Fruit fly (Drosophila melanogaster) whole organism, embryonic: ENCODE data around the gene Rnp4F.
A peak's percentile ranks its signal among the peaks of the same experiment; 100 is the strongest.

ENCODE experiments used
- Ada2b ChIP-seq: fragments of 200-800 bp; sonication (Bioruptor generic); IDR thresholded peaks from 2 replicates; pipeline ENCODE4 v1.3.6; 2022; ENCODE audit warnings: missing biosample characterization, missing genetic modification characterization
- Asciz ChIP-seq: fragments of 200-800 bp; sonication (Bioruptor generic); optimal IDR thresholded peaks from 2 replicates; lab custom pipeline; 2017; ENCODE audit warnings: missing biosample characterization, mild to moderate bottlenecking, missing genetic modification characterization, missing genetic modification reagents
- B-H1 ChIP-seq: fragments of 200-800 bp; sonication (Bioruptor generic); IDR thresholded peaks from 3 replicates; pipeline ENCODE4 v1.3.6; 2022; ENCODE audit warnings: missing biosample characterization, missing genetic modification characterization
- Bteb2 ChIP-seq: fragments of 200-800 bp; sonication (Bioruptor generic); optimal IDR thresholded peaks from 2 replicates; lab custom pipeline; 2016; ENCODE audit warnings: missing biosample characterization, missing genetic modification characterization
- CG10267 ChIP-seq: fragments of 200-800 bp; sonication (Bioruptor generic); optimal IDR thresholded peaks from 2 replicates; lab custom pipeline; 2018; ENCODE audit warnings: missing biosample characterization, mild to moderate bottlenecking, missing genetic modification characterization, moderate library complexity
- CG11093 ChIP-seq: fragments of 200-800 bp; sonication (Bioruptor generic); IDR thresholded peaks from 3 replicates; pipeline ENCODE4 v1.3.6; 2022; ENCODE audit warnings: missing biosample characterization, missing genetic modification characterization
- CG12769 ChIP-seq: fragments of 200-800 bp; sonication (Bioruptor generic); optimal IDR thresholded peaks from 2 replicates; lab custom pipeline; 2019; ENCODE audit warnings: missing biosample characterization, mild to moderate bottlenecking, missing genetic modification characterization, moderate library complexity
- CG13287 ChIP-seq: fragments of 200-800 bp; sonication (Bioruptor generic); IDR thresholded peaks from 2 replicates; pipeline ENCODE4 v1.3.6; 2022; ENCODE audit warnings: missing biosample characterization, missing genetic modification characterization; ENCODE audit not compliant: partially characterized antibody
- CG13894 ChIP-seq: fragments of 200-800 bp; sonication (Bioruptor generic); optimal IDR thresholded peaks from 3 replicates; lab custom pipeline; 2018; ENCODE audit warnings: missing biosample characterization, mild to moderate bottlenecking, missing genetic modification characterization, moderate library complexity
- CG15601 ChIP-seq: fragments of 200-800 bp; sonication (Bioruptor generic); optimal IDR thresholded peaks from 3 replicates; lab custom pipeline; 2019; ENCODE audit warnings: missing biosample characterization, mild to moderate bottlenecking, missing genetic modification characterization, moderate library complexity
- CG17385 ChIP-seq: fragments of 200-800 bp; sonication (Bioruptor generic); optimal IDR thresholded peaks from 3 replicates; lab custom pipeline; 2018; ENCODE audit warnings: missing biosample characterization, mild to moderate bottlenecking, missing genetic modification characterization
- CG17829 ChIP-seq: fragments of 200-800 bp; optimal IDR thresholded peaks from 2 replicates; lab custom pipeline; 2019; ENCODE audit warnings: missing biosample characterization, mild to moderate bottlenecking, missing genetic modification characterization, moderate library complexity
- CG18011 ChIP-seq: fragments of 200-800 bp; sonication (Bioruptor generic); optimal IDR thresholded peaks from 2 replicates; lab custom pipeline; 2017; ENCODE audit warnings: missing biosample characterization, missing genetic modification characterization, mild to moderate bottlenecking, moderate library complexity, missing genotype
- CG18599 ChIP-seq: fragments of 200-800 bp; sonication (Bioruptor generic); optimal IDR thresholded peaks from 3 replicates; lab custom pipeline; 2017; ENCODE audit warnings: missing biosample characterization, missing genetic modification characterization, mild to moderate bottlenecking, moderate library complexity, missing genetic modification reagents
- CG18764 ChIP-seq: fragments of 200-800 bp; sonication (Bioruptor generic); optimal IDR thresholded peaks from 3 replicates; lab custom pipeline; 2016; ENCODE audit warnings: missing biosample characterization, missing genetic modification characterization
- CG2129 ChIP-seq: fragments of 200-800 bp; sonication (Bioruptor generic); IDR thresholded peaks from 2 replicates; pipeline ENCODE4 v1.3.6; 2022; ENCODE audit warnings: missing biosample characterization, missing genetic modification characterization; ENCODE audit not compliant: partially characterized antibody
- CG2202 ChIP-seq: fragments of 200-800 bp; sonication (Bioruptor generic); optimal IDR thresholded peaks from 2 replicates; lab custom pipeline; 2018; ENCODE audit warnings: missing biosample characterization, mild to moderate bottlenecking, missing genetic modification characterization
- CG30403 ChIP-seq: fragments of 200-800 bp; sonication (Bioruptor generic); optimal IDR thresholded peaks from 3 replicates; lab custom pipeline; 2016; ENCODE audit warnings: missing biosample characterization, missing genetic modification characterization
- CG32532 ChIP-seq: fragments of 200-800 bp; sonication (Bioruptor generic); IDR thresholded peaks from 2 replicates; pipeline ENCODE4 v1.3.6; 2022; ENCODE audit warnings: missing biosample characterization, missing genetic modification characterization
- CG4404 ChIP-seq: fragments of 200-800 bp; sonication (Bioruptor generic); IDR thresholded peaks from 2 replicates; pipeline ENCODE4 v1.3.6; 2022; ENCODE audit warnings: missing biosample characterization, missing genetic modification characterization
- CG4820 ChIP-seq: fragments of 200-800 bp; sonication (Bioruptor generic); optimal IDR thresholded peaks from 3 replicates; lab custom pipeline; 2016; ENCODE audit warnings: missing biosample characterization, missing genetic modification characterization
- CG5953 ChIP-seq: fragments of 200-800 bp; sonication (Bioruptor generic); IDR thresholded peaks from 2 replicates; pipeline ENCODE4 v1.3.6; 2022; ENCODE audit warnings: missing biosample characterization, missing genetic modification characterization
- CG9215 ChIP-seq: fragments of 200-800 bp; sonication (Bioruptor generic); IDR thresholded peaks from 2 replicates; pipeline ENCODE4 v1.3.6; 2022; ENCODE audit warnings: missing biosample characterization, missing genetic modification characterization
- Eip74EF ChIP-seq, 2 experiments: fragments of 200-800 bp in 1 of 2; fragments of >200 bp in 1 of 2; sonication (Bioruptor generic) in 1 of 2; optimal IDR thresholded peaks; 2 replicates each; lab custom pipeline; 2017 to 2019; ENCODE audit warnings: missing biosample characterization in 2 of 2, missing genetic modification characterization in 2 of 2, mild to moderate bottlenecking in 1 of 2, moderate library complexity in 1 of 2
- Ets97D ChIP-seq: fragments of 200-800 bp; sonication (Bioruptor generic); optimal IDR thresholded peaks from 3 replicates; lab custom pipeline; 2016; ENCODE audit warnings: missing biosample characterization, missing genetic modification characterization
- Hmx ChIP-seq: fragments of 200-800 bp; sonication (Bioruptor generic); optimal IDR thresholded peaks from 2 replicates; lab custom pipeline; 2016; ENCODE audit warnings: missing biosample characterization, missing genetic modification characterization
- Lpt ChIP-seq: fragments of >200 bp; optimal IDR thresholded peaks from 2 replicates; lab custom pipeline; 2018; ENCODE audit warnings: missing biosample characterization, missing genetic modification characterization
- Max ChIP-seq: fragments of 200-800 bp; sonication (Bioruptor generic); optimal IDR thresholded peaks from 2 replicates; lab custom pipeline; 2016; ENCODE audit warnings: missing biosample characterization, mild to moderate bottlenecking, missing genetic modification characterization
- Mrtf ChIP-seq: fragments of 200-800 bp; sonication (Bioruptor generic); IDR thresholded peaks from 3 replicates; pipeline ENCODE4 v1.3.6; 2022; ENCODE audit warnings: missing biosample characterization, missing genetic modification characterization
- Sry-β ChIP-seq: fragments of 200-800 bp; sonication (Bioruptor generic); optimal IDR thresholded peaks from 2 replicates; lab custom pipeline; 2018; ENCODE audit warnings: missing biosample characterization, mild to moderate bottlenecking, missing genetic modification characterization, moderate library complexity
- Trl ChIP-seq, 3 experiments: fragments of >200 bp in 2 of 3; fragments of 200-800 bp in 1 of 3; sonication (Bioruptor generic) in 1 of 3; optimal IDR thresholded peaks; 2 replicates in 1 of 3; 3 replicates in 2 of 3; lab custom pipeline; 2016 to 2017; ENCODE audit warnings: missing biosample characterization in 1 of 3, missing genetic modification characterization in 1 of 3
- ab ChIP-seq: fragments of 200-800 bp; sonication (Bioruptor generic); optimal IDR thresholded peaks from 2 replicates; lab custom pipeline; 2016; ENCODE audit warnings: missing biosample characterization, missing genetic modification characterization
- cad ChIP-seq: fragments of >200 bp; optimal IDR thresholded peaks from 2 replicates; lab custom pipeline; 2017; ENCODE audit warnings: missing biosample characterization, missing genetic modification characterization
- corto ChIP-seq: fragments of 200-800 bp; sonication (Bioruptor generic); optimal IDR thresholded peaks from 2 replicates; lab custom pipeline; 2016; ENCODE audit warnings: missing biosample characterization, mild to moderate bottlenecking, missing genetic modification characterization, moderate library complexity
- dimm ChIP-seq: fragments of 200-800 bp; sonication (Bioruptor generic); IDR thresholded peaks from 2 replicates; pipeline ENCODE4 v1.3.6; 2022; ENCODE audit warnings: missing biosample characterization, missing genetic modification characterization
- dmrt11E ChIP-seq: fragments of 200-800 bp; sonication (Bioruptor generic); optimal IDR thresholded peaks from 3 replicates; lab custom pipeline; 2018; ENCODE audit warnings: missing biosample characterization, mild to moderate bottlenecking, missing genetic modification characterization, moderate library complexity
- esg ChIP-seq: fragments of 200-800 bp; sonication (Bioruptor generic); conservative IDR thresholded peaks from 2 replicates; pipeline ENCODE4 v1.3.6; 2022; ENCODE audit warnings: missing biosample characterization, missing genetic modification characterization
- gfzf ChIP-seq: fragments of 200-800 bp; sonication (Bioruptor generic); optimal IDR thresholded peaks from 2 replicates; lab custom pipeline; 2016; ENCODE audit warnings: missing biosample characterization, mild to moderate bottlenecking, missing genetic modification characterization, moderate library complexity
- gsb ChIP-seq: fragments of 200-800 bp; sonication (Bioruptor generic); IDR thresholded peaks from 2 replicates; pipeline ENCODE4 v1.3.6; 2022; ENCODE audit warnings: missing biosample characterization, missing genetic modification characterization
- hth ChIP-seq: fragments of >200 bp; optimal IDR thresholded peaks from 2 replicates; lab custom pipeline; 2017; ENCODE audit warnings: inconsistent platforms
- maf-S ChIP-seq: fragments of 200-800 bp; sonication (Bioruptor generic); optimal IDR thresholded peaks from 2 replicates; lab custom pipeline; 2016; ENCODE audit warnings: missing biosample characterization, missing genetic modification characterization
- onecut ChIP-seq: fragments of 200-800 bp; sonication (Bioruptor generic); IDR thresholded peaks from 2 replicates; pipeline ENCODE4 v1.3.6; 2022; ENCODE audit warnings: missing biosample characterization, missing genetic modification characterization
- pita ChIP-seq: fragments of 200-800 bp; sonication (Bioruptor generic); optimal IDR thresholded peaks from 2 replicates; lab custom pipeline; 2017; ENCODE audit warnings: missing biosample characterization, mild to moderate bottlenecking, missing genetic modification characterization
- pum ChIP-seq: fragments of 200-800 bp; sonication (Bioruptor generic); optimal IDR thresholded peaks from 2 replicates; lab custom pipeline; 2016; ENCODE audit warnings: missing biosample characterization, missing genetic modification characterization
- run ChIP-seq: fragments of 200-800 bp; sonication (Bioruptor generic); optimal IDR thresholded peaks from 3 replicates; lab custom pipeline; 2018; ENCODE audit warnings: missing biosample characterization, mild to moderate bottlenecking, missing genetic modification characterization
- scrt ChIP-seq: fragments of 200-800 bp; sonication (Bioruptor generic); optimal IDR thresholded peaks from 2 replicates; lab custom pipeline; 2018; ENCODE audit warnings: missing biosample characterization, mild to moderate bottlenecking, missing genetic modification characterization, moderate library complexity
- sens ChIP-seq: fragments of 200-800 bp; sonication (Bioruptor generic); peaks from one replicate; lab custom pipeline; 2016; ENCODE audit warnings: missing biosample characterization, missing genetic modification characterization
- sr ChIP-seq: fragments of 200-800 bp; sonication (Bioruptor generic); IDR thresholded peaks from 3 replicates; pipeline ENCODE4 v1.3.6; 2022; ENCODE audit warnings: missing biosample characterization, missing genetic modification characterization
- toy ChIP-seq: fragments of 200-800 bp; sonication (Bioruptor generic); IDR thresholded peaks from 2 replicates; pipeline ENCODE4 v1.3.6; 2022; ENCODE audit warnings: missing biosample characterization, missing genetic modification characterization
- wek ChIP-seq: fragments of 200-800 bp; sonication (Bioruptor generic); optimal IDR thresholded peaks from 3 replicates; lab custom pipeline; 2018; ENCODE audit warnings: missing biosample characterization, mild to moderate bottlenecking, missing genetic modification characterization, moderate library complexity
- zen ChIP-seq: fragments of 200-800 bp; sonication (Bioruptor generic); optimal IDR thresholded peaks from 3 replicates; lab custom pipeline; 2018; ENCODE audit warnings: missing biosample characterization, mild to moderate bottlenecking, missing genetic modification characterization, moderate library complexity

Rnp4F gene

DNA sequence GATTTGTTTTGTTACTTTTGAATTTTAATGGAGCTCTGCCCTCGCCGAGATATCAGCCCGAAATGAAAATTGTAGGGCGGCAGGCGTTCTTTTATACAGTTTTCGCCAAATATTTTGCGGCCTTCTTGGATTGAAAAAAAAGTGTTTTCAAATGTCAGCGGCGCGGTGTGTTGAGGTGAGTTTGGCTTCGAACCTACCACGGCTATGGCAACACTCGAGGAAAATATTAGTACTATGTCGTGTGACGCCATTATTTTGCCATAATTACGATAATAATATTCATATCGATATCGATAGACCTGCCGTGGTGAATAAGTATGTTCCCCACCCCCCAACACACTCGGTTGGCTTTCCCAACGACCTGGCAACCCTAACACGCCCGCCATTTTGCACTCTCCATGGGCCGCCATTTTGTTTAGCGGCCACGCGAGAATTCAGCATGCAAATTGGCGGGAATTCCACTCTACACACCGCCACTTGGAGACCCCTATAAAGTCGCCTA is 10.6 kb downstream of the Rnp4F start, which contains the start of the genes TrxT and dhd (continued):
- TF ChIP-seq onecut (GFP tag; lab: Robert Waterston, UW) (0 out of 2 replicates have a peak, but pooled peaks have one; percentile 16), gsb (no peak), pum (GFP tag; lab: Kevin White, UChicago) (no peak), CG2129 (GFP tag; lab: Robert Waterston, UW) (no peak), CG15601 (tag; lab: Kevin White, UChicago) (no peak), CG2202 (tag; lab: Kevin White, UChicago) (no peak), CG18011 (no peak), sr (GFP tag; lab: Robert Waterston, UW) (0 out of 3 replicates have a peak, but pooled peaks have one; percentile 52), cad (GFP tag; lab: Kevin White, UChicago) (no peak), Mrtf (GFP tag; lab: Robert Waterston, UW) (no peak), Max (GFP tag; lab: Kevin White, UChicago) (peak; percentile 6), hth (no peak), Bteb2 (GFP tag; lab: Kevin White, UChicago) (no peak), Lpt (GFP tag; lab: Kevin White, UChicago) (no peak), toy (no peak), gfzf (GFP tag; lab: Kevin White, UChicago) (peak; percentile 3), corto (GFP tag; lab: Kevin White, UChicago) (no peak), pita (GFP tag; lab: Kevin White, UChicago) (no peak), Asciz (GFP tag; lab: Kevin White, UChicago) (no peak), sens (peak; percentile 39), Ada2b (GFP tag; lab: Robert Waterston, UW) (no peak), CG13894 (peak; percentile 29), Sry-β (no peak), Hmx (GFP tag; lab: Kevin White, UChicago) (no peak), CG17829 (tag; lab: Kevin White, UChicago) (no peak), CG32532 (GFP tag; lab: Robert Waterston, UW) (peak; percentile 57; the same call in 1 of the 2 replicates), ab (GFP tag; lab: Kevin White, UChicago) (no peak), CG9215 (GFP tag; lab: Robert Waterston, UW) (no peak), dimm (GFP tag; lab: Robert Waterston, UW) (no peak), CG4404 (GFP tag; lab: Robert Waterston, UW) (no peak), CG11093 (no peak), CG30403 (no peak), run (tag; lab: Kevin White, UChicago) (no peak), CG5953 (GFP tag; lab: Robert Waterston, UW) (no peak), CG10267 (tag; lab: Kevin White, UChicago) (peak; percentile 15), CG18764 (GFP tag; lab: Kevin White, UChicago) (no peak), Eip74EF (GFP tag; optimal IDR thresholded peaks at IDR 0.05; lab: Kevin White, UChicago) (no peak), Trl (optimal IDR thresholded peaks at IDR 0.05; lab: Kevin White, UChicago) (no peak), Trl (GFP tag; optimal IDR thresholded peaks at IDR 0.05; lab: Kevin White, UChicago) (no peak), CG17385 (GFP tag; lab: Kevin White, UChicago) (no peak), CG4820 (no peak), Ets97D (GFP tag; lab: Kevin White, UChicago) (peak; percentile 96), dmrt11E (tag; lab: Kevin White, UChicago) (peak; percentile 28), wek (GFP tag; lab: Kevin White, UChicago) (no peak), zen (tag; lab: Kevin White, UChicago) (no peak), maf-S (GFP tag; lab: Kevin White, UChicago) (no peak), CG12769 (tag; lab: Kevin White, UChicago) (no peak), CG18599 (GFP tag; lab: Kevin White, UChicago) (no peak), scrt (no peak), esg (GFP tag; lab: Robert Waterston, UW) (no peak), CG13287 (GFP tag; lab: Robert Waterston, UW) (peak; percentile 77), B-H1 (GFP tag; lab: Robert Waterston, UW) (no peak)
